Worm (Caenorhabditis elegans): ENCODE measurements around the gene B0432.1.

The B0432.1 gene

ce11 chrII:278636-279035 lies 18.6 kb upstream of the B0432.1 start, which contains the start of gene B0432.8 (continued):
- TF ChIP-seq ama-1 (optimal IDR thresholded peaks at IDR 0.05) (no peak), ama-1 (GFP tag; optimal IDR thresholded peaks at IDR 0.05) (no peak), F33H1.4 (GFP tag; IDR thresholded peaks at IDR 0.05) (no peak), hlh-12 (tag; optimal IDR thresholded peaks at IDR 0.05) (no peak), cebp-2 (GFP tag; IDR thresholded peaks at IDR 0.05) (no peak), attf-5 (GFP tag; optimal IDR thresholded peaks at IDR 0.05) (no peak)

ce11 chrII:282483-282882 lies 14.7 kb upstream of the B0432.1 start, which contains the start of gene trul-1:
TSS of gene trul-1 (minus strand) at chrII:282583.
- TF ChIP-seq lin-35 (GFP tag; optimal IDR thresholded peaks at IDR 0.05) = no peak
- TF ChIP-seq F57A8.1 (GFP tag; optimal IDR thresholded peaks at IDR 0.05) = no peak
- TF ChIP-seq ztf-18 (tag; optimal IDR thresholded peaks at IDR 0.05) = no peak
- TF ChIP-seq atf-7 (tag; optimal IDR thresholded peaks at IDR 0.05) = no peak
- TF ChIP-seq tbx-9 (tag; optimal IDR thresholded peaks at IDR 0.05; ENCODE audit: borderline replicate concordance) = no peak
- no peak for TF ChIP-seq cebp-2 (GFP tag; IDR thresholded peaks at IDR 0.05)
- no peak for TF ChIP-seq lir-1 (GFP tag; conservative IDR thresholded peaks at IDR 0.05)
- TF ChIP-seq snpc-1.3 (tag; optimal IDR thresholded peaks at IDR 0.05; ENCODE audit: insufficient read depth) = no peak
- TF ChIP-seq nfya-2 (GFP tag; IDR thresholded peaks at IDR 0.05) = no peak
- no peak for TF ChIP-seq mxl-1 (tag; optimal IDR thresholded peaks at IDR 0.05)

- no peak for TF ChIP-seq bed-1 (GFP tag; IDR thresholded peaks at IDR 0.05)
- 0 out of 2 replicates have a peak, but pooled peaks have one; percentile 1 for TF ChIP-seq attf-3 (GFP tag; conservative IDR thresholded peaks at IDR 0.05)
These were observed 13.6 kb upstream of the B0432.1 start, which contains the start of gene B0432.9 for ce11 chrII:283594-283993. TSS of gene B0432.9 (minus strand) at chrII:283694.

- TF ChIP-seq ceh-58 (GFP tag; IDR thresholded peaks at IDR 0.05) = no peak
- no peak for TF ChIP-seq B0035.1 (tag; optimal IDR thresholded peaks at IDR 0.05)
- TF ChIP-seq zim-3 (tag; optimal IDR thresholded peaks at IDR 0.05) = no peak
- TF ChIP-seq let-526 (GFP tag; IDR thresholded peaks at IDR 0.05) = no peak
- TF ChIP-seq die-1 (tag; optimal IDR thresholded peaks at IDR 0.05) = no peak
- peak; percentile 31; the same call in 1 of the 2 replicates for TF ChIP-seq hmg-1.2 (GFP tag; IDR thresholded peaks at IDR 0.05)
- no peak for TF ChIP-seq aptf-3 (GFP tag; IDR thresholded peaks at IDR 0.05)
- no peak for TF ChIP-seq egrh-3 (GFP tag; IDR thresholded peaks at IDR 0.05)
- no peak for TF ChIP-seq F10E7.11 (tag; optimal IDR thresholded peaks at IDR 0.05)
- no peak for TF ChIP-seq hmg-20 (GFP tag; IDR thresholded peaks at IDR 0.05)
- peak; percentile 70; the same call in 1 of the 2 replicates for TF ChIP-seq K11D2.4 (GFP tag; IDR thresholded peaks at IDR 0.05)
- TF ChIP-seq ceh-100 (GFP tag; IDR thresholded peaks at IDR 0.05) = 0 out of 2 replicates have a peak, but pooled peaks have one; percentile 14
- TF ChIP-seq F55B11.4 (tag; optimal IDR thresholded peaks at IDR 0.05; ENCODE audit: borderline replicate concordance, insufficient read depth) = no peak
- TF ChIP-seq F57C9.4 (tag; optimal IDR thresholded peaks at IDR 0.05) = no peak
- no peak for TF ChIP-seq F57A8.1 (GFP tag; optimal IDR thresholded peaks at IDR 0.05)
- no peak for TF ChIP-seq fkh-3 (tag; optimal IDR thresholded peaks at IDR 0.05)
- TF ChIP-seq C06A6.2 (GFP tag; conservative IDR thresholded peaks at IDR 0.05) = 0 out of 2 replicates have a peak, but pooled peaks have one; percentile 32
- no peak for TF ChIP-seq xnd-1 (tag; optimal IDR thresholded peaks at IDR 0.05)
- TF ChIP-seq rpc-1 (optimal IDR thresholded peaks at IDR 0.05) = no peak
- no peak for TF ChIP-seq rpc-1 (tag; optimal IDR thresholded peaks at IDR 0.05)
- TF ChIP-seq madf-3 (GFP tag; IDR thresholded peaks at IDR 0.05) = 0 out of 2 replicates have a peak, but pooled peaks have one; percentile 26
- TF ChIP-seq ZK185.1 (tag; optimal IDR thresholded peaks at IDR 0.05; ENCODE audit: poor library complexity, severe bottlenecking) = no peak
- TF ChIP-seq somi-1 (GFP tag; optimal IDR thresholded peaks at IDR 0.05) = no peak
- TF ChIP-seq hsf-1 (GFP tag; IDR thresholded peaks at IDR 0.05) = no peak
- 0 out of 2 replicates have a peak, but pooled peaks have one; percentile 48 for TF ChIP-seq D2030.7 (GFP tag; IDR thresholded peaks at IDR 0.05)
- no peak for TF ChIP-seq attf-6 (GFP tag; IDR thresholded peaks at IDR 0.05)
- no peak for TF ChIP-seq athp-1 (tag; optimal IDR thresholded peaks at IDR 0.05)
These were observed 11.3 kb upstream of the B0432.1 start, which contains the start of gene B0432.10 for ce11 chrII:285627-286550. TSS of gene B0432.10 (minus strand) at chrII:286275.
